Worm (Caenorhabditis elegans) whole organism, L4 larva: ENCODE results near the gene skr-7.

Source experiments
- D1046.2 ChIP-seq: fragments of 200-800 bp; sonication (Bioruptor generic); IDR thresholded peaks from 2 replicates; pipeline ENCODE4 v1.3.6; 2022; ENCODE audit warnings: missing genetic modification characterization, missing compliant biosample characterization
- F10B5.3 ChIP-seq: sonication (generic microtip); optimal IDR thresholded peaks from 2 replicates; lab custom pipeline; 2016; ENCODE audit warnings: mild to moderate bottlenecking, missing genetic modification characterization, missing compliant biosample characterization
- R02D3.7 ChIP-seq: fragments of 150-350 bp; sonication (generic microtip); optimal IDR thresholded peaks from 3 replicates; lab custom pipeline; 2014; ENCODE audit warnings: missing biosample characterization, missing genetic modification characterization
- T20F7.1 ChIP-seq: fragments of 200-800 bp; sonication (Bioruptor generic); optimal IDR thresholded peaks from 2 replicates; lab custom pipeline; 2018; ENCODE audit warnings: mild to moderate bottlenecking, missing genetic modification characterization, missing compliant biosample characterization
- ceh-20 ChIP-seq: fragments of 200-800 bp; sonication (Bioruptor generic); IDR thresholded peaks from 2 replicates; pipeline ENCODE4 v1.3.6; 2022; ENCODE audit warnings: missing genetic modification reagents, missing genetic modification characterization, missing compliant biosample characterization
- ceh-62 ChIP-seq: sonication (generic microtip); optimal IDR thresholded peaks from 2 replicates; lab custom pipeline; 2017; ENCODE audit warnings: missing biosample characterization, missing genetic modification characterization
- ces-1 ChIP-seq: fragments of 150-350 bp; sonication (generic microtip); optimal IDR thresholded peaks from 4 replicates; lab custom pipeline; 2014; ENCODE audit warnings: missing biosample characterization, missing genetic modification reagents, missing genetic modification characterization
- cey-2 ChIP-seq: sonication (generic microtip); optimal IDR thresholded peaks from 3 replicates; lab custom pipeline; 2017; ENCODE audit warnings: missing genetic modification characterization, mild to moderate bottlenecking, missing compliant biosample characterization, antibody characterized with exemption, borderline replicate concordance; ENCODE audit not compliant: insufficient read depth
- daf-12 ChIP-seq: fragments of 150-350 bp; optimal IDR thresholded peaks from 2 replicates; lab custom pipeline; 2014; ENCODE audit warnings: missing biosample characterization, missing genetic modification reagents, missing genetic modification characterization
- dmd-6 ChIP-seq: fragments of 200-800 bp; sonication (Bioruptor generic); IDR thresholded peaks from 2 replicates; pipeline ENCODE4 v1.3.6; 2022; ENCODE audit warnings: missing genetic modification reagents, missing genetic modification characterization, missing compliant biosample characterization
- dpl-1 ChIP-seq: fragments of 150-350 bp; optimal IDR thresholded peaks from 2 replicates; lab custom pipeline; 2014; ENCODE audit warnings: missing biosample characterization, missing genetic modification reagents, missing genetic modification characterization
- duxl-1 ChIP-seq: sonication (generic microtip); optimal IDR thresholded peaks from 2 replicates; lab custom pipeline; 2016; ENCODE audit warnings: mild to moderate bottlenecking, missing genetic modification characterization, moderate library complexity, missing compliant biosample characterization; ENCODE audit not compliant: poor library complexity
- dve-1 ChIP-seq: sonication (generic microtip); optimal IDR thresholded peaks from 2 replicates; lab custom pipeline; 2017; ENCODE audit warnings: antibody characterized with exemption, mild to moderate bottlenecking, missing genetic modification characterization, missing compliant biosample characterization; ENCODE audit not compliant: insufficient read depth
- egl-27 ChIP-seq: sonication (generic microtip); optimal IDR thresholded peaks from 3 replicates; lab custom pipeline; 2017; ENCODE audit warnings: missing biosample characterization, missing genetic modification reagents, missing genetic modification characterization
- hlh-11 ChIP-seq: fragments of 200-800 bp; sonication (Bioruptor generic); optimal IDR thresholded peaks from 2 replicates; lab custom pipeline; 2018; ENCODE audit warnings: mild to moderate bottlenecking, missing genetic modification characterization, missing compliant biosample characterization
- lin-38 ChIP-seq: fragments of 200-800 bp; sonication (Bioruptor generic); IDR thresholded peaks from 2 replicates; pipeline ENCODE4 v1.3.6; 2022; ENCODE audit warnings: missing genetic modification reagents, missing genetic modification characterization, missing compliant biosample characterization
- lin-39 ChIP-seq: fragments of 150-350 bp; optimal IDR thresholded peaks from 2 replicates; lab custom pipeline; 2014; ENCODE audit warnings: missing biosample characterization, missing genetic modification reagents, missing genetic modification characterization
- lsy-2 ChIP-seq, 2 experiments: fragments of 150-350 bp in 1 of 2; sonication (generic microtip) in 1 of 2; optimal IDR thresholded peaks; 2 replicates each; lab custom pipeline; 2014 to 2017; ENCODE audit warnings: missing biosample characterization in 2 of 2, missing genetic modification characterization in 2 of 2
- mdt-29 ChIP-seq: fragments of 200-800 bp; sonication (Bioruptor generic); IDR thresholded peaks from 2 replicates; pipeline ENCODE4 v1.3.6; 2022; ENCODE audit warnings: missing genetic modification reagents, missing genetic modification characterization, missing compliant biosample characterization
- mep-1 ChIP-seq: fragments of 150-350 bp; sonication (generic microtip); optimal IDR thresholded peaks from 3 replicates; lab custom pipeline; 2014; ENCODE audit warnings: missing biosample characterization, missing genetic modification characterization
- mxl-3 ChIP-seq: fragments of 200-800 bp; sonication (Bioruptor generic); optimal IDR thresholded peaks from 2 replicates; lab custom pipeline; 2018; ENCODE audit warnings: mild to moderate bottlenecking, missing genetic modification characterization, missing compliant biosample characterization
- nhr-111 ChIP-seq: fragments of 200-800 bp; sonication (Bioruptor generic); optimal IDR thresholded peaks from 2 replicates; lab custom pipeline; 2018; ENCODE audit warnings: mild to moderate bottlenecking, missing genetic modification characterization, missing compliant biosample characterization
- nhr-42 ChIP-seq: fragments of 200-800 bp; sonication (Bioruptor generic); IDR thresholded peaks from 2 replicates; pipeline ENCODE4 v1.3.6; 2022; ENCODE audit warnings: missing genetic modification characterization, missing compliant biosample characterization
- nhr-48 ChIP-seq: sonication (generic microtip); optimal IDR thresholded peaks from 2 replicates; lab custom pipeline; 2016; ENCODE audit warnings: mild to moderate bottlenecking, missing genetic modification characterization, missing compliant biosample characterization
- nhr-6 ChIP-seq: fragments of 150-350 bp; optimal IDR thresholded peaks from 2 replicates; lab custom pipeline; 2014; ENCODE audit warnings: missing biosample characterization, missing genetic modification characterization
- nhr-77 ChIP-seq: fragments of 150-350 bp; optimal IDR thresholded peaks from 2 replicates; lab custom pipeline; 2014; ENCODE audit warnings: missing biosample characterization, missing genetic modification characterization
- saeg-2 ChIP-seq: fragments of 200-800 bp; sonication (Bioruptor generic); IDR thresholded peaks from 2 replicates; pipeline ENCODE4 v1.3.6; 2022; ENCODE audit warnings: missing genetic modification reagents, missing genetic modification characterization, missing compliant biosample characterization
- skn-1 ChIP-seq: fragments of 150-350 bp; optimal IDR thresholded peaks from 2 replicates; lab custom pipeline; 2014; ENCODE audit warnings: missing biosample characterization, missing genetic modification characterization
- snpc-4 ChIP-seq: fragments of 150-350 bp; optimal IDR thresholded peaks from 2 replicates; lab custom pipeline; 2014; ENCODE audit warnings: missing biosample characterization, missing genetic modification characterization
- spr-1 ChIP-seq: sonication (generic microtip); optimal IDR thresholded peaks from 2 replicates; lab custom pipeline; 2016; ENCODE audit warnings: mild to moderate bottlenecking, missing genetic modification characterization, missing compliant biosample characterization
- tra-1 ChIP-seq: fragments of 200-800 bp; sonication (Bioruptor generic); IDR thresholded peaks from 2 replicates; pipeline ENCODE4 v1.3.6; 2022; ENCODE audit warnings: missing genetic modification reagents, missing genetic modification characterization, missing compliant biosample characterization
- unc-62 ChIP-seq, 3 experiments: fragments of 150-350 bp in 1 of 3; sonication (generic microtip); optimal IDR thresholded peaks in 2 of 3; peaks in 1 of 3; 1 replicate in 1 of 3; 2 replicates in 2 of 3; lab custom pipeline; 2014 to 2017; ENCODE audit warnings: missing biosample characterization in 3 of 3, missing genetic modification characterization in 3 of 3, missing genetic modification reagents in 3 of 3, missing genotype in 1 of 3
- zfp-2 ChIP-seq: sonication (generic microtip); optimal IDR thresholded peaks from 2 replicates; lab custom pipeline; 2016; ENCODE audit warnings: mild to moderate bottlenecking, missing genetic modification characterization, missing compliant biosample characterization
- ztf-7 ChIP-seq: fragments of 150-350 bp; optimal IDR thresholded peaks from 2 replicates; lab custom pipeline; 2014; ENCODE audit warnings: missing biosample characterization, missing genetic modification characterization

The skr-7 gene

ce11 chrV:4416710-4417109 lies 5.5 kb upstream of the skr-7 start, which contains the start of gene Y47D7A.18:
TSS of gene Y47D7A.18 (minus strand) at chrV:4416810.
- TF ChIP-seq duxl-1: no peak
- peak in 1 of 2 experiments; percentile 31 for TF ChIP-seq unc-62 (GFP tag; optimal IDR thresholded peaks at IDR 0.05 in 1 of 2; lab: Kevin White, UChicago)
- TF ChIP-seq unc-62 (tag; optimal IDR thresholded peaks at IDR 0.05; lab: Kevin White, UChicago): no peak
- TF ChIP-seq tra-1 (GFP tag; lab: Robert Waterston, UW): no peak
- TF ChIP-seq mxl-3 (GFP tag; lab: Kevin White, UChicago): no peak
- no peak for TF ChIP-seq nhr-111 (GFP tag; lab: Kevin White, UChicago)
- TF ChIP-seq, all 104 proteins: peak for 1

ce11 chrV:4418116-4418515 lies 4.1 kb upstream of the skr-7 start, which contains the start of gene Y47D7A.6:
TSS of gene Y47D7A.6 (minus strand) at chrV:4418216.
- TF ChIP-seq dpl-1 (GFP tag; lab: Kevin White, UChicago): no peak
- no peak for TF ChIP-seq skn-1 (tag; lab: Kevin White, UChicago)
- TF ChIP-seq lsy-2 (tag; optimal IDR thresholded peaks at IDR 0.05; lab: Kevin White, UChicago): no peak
- no peak for TF ChIP-seq spr-1 (tag; lab: Kevin White, UChicago)
- TF ChIP-seq mxl-3 (GFP tag; lab: Kevin White, UChicago): no peak
- TF ChIP-seq ceh-20: no peak
- no peak for TF ChIP-seq ceh-62 (tag; lab: Kevin White, UChicago)
- no peak for TF ChIP-seq nhr-77 (tag; lab: Kevin White, UChicago)
- TF ChIP-seq nhr-48 (tag; lab: Kevin White, UChicago): no peak
- no peak for TF ChIP-seq zfp-2 (tag; lab: Kevin White, UChicago)
- TF ChIP-seq cey-2 (tag; lab: Kevin White, UChicago): no peak

ce11 chrV:4419767-4420322 lies 2.4 kb upstream of the skr-7 start, which contains the start of the genes Y47D7A.7 and Y47D7A.2:
TSS of gene Y47D7A.7 (minus strand) at chrV:4419867.
TSS of gene Y47D7A.2 (plus strand) at chrV:4420272.
- no peak for TF ChIP-seq tra-1 (GFP tag; lab: Robert Waterston, UW)
- no peak for TF ChIP-seq mdt-29 (GFP tag; lab: Robert Waterston, UW)
- no peak for TF ChIP-seq daf-12 (tag; lab: Kevin White, UChicago)
- no peak for TF ChIP-seq mep-1 (tag; lab: Kevin White, UChicago)
- no peak for TF ChIP-seq ces-1 (GFP tag; lab: Kevin White, UChicago)
- TF ChIP-seq dve-1 (tag; lab: Kevin White, UChicago): no peak
- TF ChIP-seq ztf-7: no peak
- no peak for TF ChIP-seq T20F7.1
- no peak for TF ChIP-seq snpc-4 (tag; lab: Kevin White, UChicago)
- TF ChIP-seq nhr-111 (GFP tag; lab: Kevin White, UChicago): no peak
- TF ChIP-seq nhr-42 (GFP tag; lab: Robert Waterston, UW): no peak

- TF ChIP-seq saeg-2 (GFP tag; lab: Robert Waterston, UW) (no peak), hlh-11 (tag; lab: Kevin White, UChicago) (no peak), dmd-6 (GFP tag; lab: Robert Waterston, UW) (no peak), R02D3.7 (no peak), D1046.2 (no peak), nhr-6 (tag; lab: Kevin White, UChicago) (no peak), egl-27 (tag; lab: Kevin White, UChicago) (no peak), daf-12 (tag; lab: Kevin White, UChicago) (no peak), mxl-3 (GFP tag; lab: Kevin White, UChicago) (no peak), cey-2 (tag; lab: Kevin White, UChicago) (no peak), lin-38 (GFP tag; lab: Robert Waterston, UW) (no peak), lin-39 (no peak), dpl-1 (GFP tag; lab: Kevin White, UChicago) (no peak), F10B5.3 (tag; lab: Kevin White, UChicago) (no peak)
Observed at ce11 chrV:4421475-4421874, 752 bp upstream of the skr-7 start, which contains the start of gene skr-14. TSS of gene skr-14 (minus strand) at chrV:4421575.
